Fruit fly (Drosophila melanogaster) whole organism, embryonic: ENCODE data around the gene Edg91.

Experiments used
- CG2889 ChIP-seq: fragments of 200-800 bp; sonication (Bioruptor generic); IDR thresholded peaks from 3 replicates; pipeline ENCODE4 v1.3.6; 2022; ENCODE audit warnings: missing biosample characterization, missing genetic modification characterization
- luna ChIP-seq: fragments of 200-800 bp; sonication (Bioruptor generic); optimal IDR thresholded peaks from 2 replicates; lab custom pipeline; 2016; ENCODE audit warnings: missing biosample characterization, missing genetic modification characterization
- sqz ChIP-seq: fragments of 200-800 bp; sonication (Bioruptor generic); optimal IDR thresholded peaks from 3 replicates; lab custom pipeline; 2018; ENCODE audit warnings: missing biosample characterization, mild to moderate bottlenecking, missing genetic modification characterization

DNA sequence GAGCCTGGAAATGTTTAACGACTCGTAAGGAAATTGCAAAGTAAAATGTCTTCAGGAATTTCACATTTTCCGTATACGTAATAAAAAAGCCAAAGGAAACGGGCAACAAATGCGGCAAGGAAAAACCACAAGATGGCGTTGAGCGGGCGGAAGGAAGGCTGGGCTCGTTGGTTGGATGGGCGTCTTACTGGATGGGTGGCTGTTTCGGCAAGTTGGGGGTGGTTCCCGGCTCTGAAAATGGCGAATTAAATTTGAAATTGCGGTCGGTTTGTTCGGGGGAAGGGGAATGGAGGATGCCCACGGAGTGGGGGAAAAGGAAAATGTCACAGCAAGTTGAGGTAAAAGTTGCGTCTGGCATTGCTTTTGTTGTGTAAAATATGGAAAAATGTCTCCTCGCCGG lies 11.6 kb downstream of the Edg91 start:
- TF ChIP-seq sqz (GFP tag; lab: Kevin White, UChicago) = no peak
- no peak for TF ChIP-seq CG2889 (GFP tag; lab: Robert Waterston, UW)
- no peak for TF ChIP-seq luna (GFP tag; lab: Kevin White, UChicago)
